Worm (Caenorhabditis elegans) whole organism, midembryonic: Measurements from ENCODE around the gene Y81B9A.4.
"Not testable (repeated sequence)": the region's sequence is repeated elsewhere in the genome, so short reads cannot be mapped to it uniquely, and the experiment has no call there.

Source experiments
- T22C8.4 ChIP-seq: fragments of 200-800 bp; sonication (Bioruptor generic); IDR thresholded peaks from 2 replicates; pipeline ENCODE4 v1.3.6; 2022; ENCODE audit warnings: missing genetic modification characterization, missing compliant biosample characterization
- cog-1 ChIP-seq: sonication (generic microtip); optimal IDR thresholded peaks from 2 replicates; lab custom pipeline; 2016; ENCODE audit warnings: missing genetic modification characterization, missing compliant biosample characterization
- flt-1 ChIP-seq: fragments of 200-800 bp; sonication (Bioruptor generic); IDR thresholded peaks from 2 replicates; pipeline ENCODE4 v1.3.6; 2022; ENCODE audit warnings: missing genetic modification characterization, missing compliant biosample characterization
- klf-2 ChIP-seq: fragments of 200-800 bp; sonication (Bioruptor generic); conservative IDR thresholded peaks from 2 replicates; pipeline ENCODE4 v1.3.6; 2022; ENCODE audit warnings: missing genetic modification reagents, missing genetic modification characterization, missing compliant biosample characterization
- med-1 ChIP-seq: sonication (generic microtip); optimal IDR thresholded peaks from 2 replicates; lab custom pipeline; 2017; ENCODE audit warnings: missing genetic modification characterization, mild to moderate bottlenecking, missing compliant biosample characterization, antibody characterized with exemption, missing genetic modification reagents; ENCODE audit not compliant: insufficient read depth
- ref-1 ChIP-seq: fragments of 200-800 bp; sonication (Bioruptor generic); conservative IDR thresholded peaks from 2 replicates; pipeline ENCODE4 v1.3.6; 2022; ENCODE audit warnings: missing genetic modification reagents, missing genetic modification characterization, missing compliant biosample characterization
- tab-1 ChIP-seq: fragments of 200-800 bp; sonication (Bioruptor generic); IDR thresholded peaks from 2 replicates; pipeline ENCODE4 v1.3.6; 2022; ENCODE audit warnings: missing genetic modification characterization, missing compliant biosample characterization
- ztf-23 ChIP-seq: fragments of 200-800 bp; sonication (Bioruptor generic); IDR thresholded peaks from 2 replicates; pipeline ENCODE4 v1.3.6; 2022; ENCODE audit warnings: missing genetic modification reagents, missing genetic modification characterization, missing compliant biosample characterization
- ztf-29 ChIP-seq: fragments of 200-800 bp; sonication (Bioruptor generic); IDR thresholded peaks from 2 replicates; pipeline ENCODE4 v1.3.6; 2022; ENCODE audit warnings: missing genetic modification reagents, missing genetic modification characterization, missing compliant biosample characterization

Y81B9A.4 gene

ce11 chrX:9204986-9205385 is 24.3 kb upstream of the Y81B9A.4 start:
- TF ChIP-seq ztf-29 (GFP tag; lab: Robert Waterston, UW) (no peak), flt-1 (GFP tag; lab: Robert Waterston, UW) (no peak), ztf-23 (GFP tag; lab: Robert Waterston, UW) (no peak), klf-2 (no peak), tab-1 (GFP tag; lab: Robert Waterston, UW) (no peak), ref-1 (GFP tag; lab: Robert Waterston, UW) (no peak), cog-1 (tag; lab: Kevin White, UChicago) (no peak), T22C8.4 (GFP tag; lab: Robert Waterston, UW) (no peak), med-1 (GFP tag; lab: Kevin White, UChicago) (no peak)

ce11 chrX:9203468-9203867 is 22.7 kb upstream of the Y81B9A.4 start, which contains the start of gene crb-3:
Gene crb-3, plus strand, starts transcription at chrX:9203768.
- not testable (repeated sequence) for TF ChIP-seq flt-1 (GFP tag; lab: Robert Waterston, UW); cog-1 (tag; lab: Kevin White, UChicago); ref-1 (GFP tag; lab: Robert Waterston, UW)

- TF ChIP-seq klf-2 (no peak), flt-1 (GFP tag; lab: Robert Waterston, UW) (no peak), cog-1 (tag; lab: Kevin White, UChicago) (no peak), med-1 (GFP tag; lab: Kevin White, UChicago) (no peak), tab-1 (GFP tag; lab: Robert Waterston, UW) (no peak), ztf-23 (GFP tag; lab: Robert Waterston, UW) (no peak), ztf-29 (GFP tag; lab: Robert Waterston, UW) (no peak), T22C8.4 (GFP tag; lab: Robert Waterston, UW) (no peak), ref-1 (GFP tag; lab: Robert Waterston, UW) (no peak)
Observed at ce11 chrX:9195375-9196098, 14.8 kb upstream of the Y81B9A.4 start.

- no peak for TF ChIP-seq ref-1 (GFP tag; lab: Robert Waterston, UW)
- no peak for TF ChIP-seq tab-1 (GFP tag; lab: Robert Waterston, UW)
- no peak for TF ChIP-seq klf-2
- TF ChIP-seq flt-1 (GFP tag; lab: Robert Waterston, UW), result no peak
- TF ChIP-seq T22C8.4 (GFP tag; lab: Robert Waterston, UW), result no peak
- TF ChIP-seq cog-1 (tag; lab: Kevin White, UChicago), result no peak
- no peak for TF ChIP-seq ztf-23 (GFP tag; lab: Robert Waterston, UW)
- no peak for TF ChIP-seq ztf-29 (GFP tag; lab: Robert Waterston, UW)
Observed at ce11 chrX:9194081-9194480, 13.4 kb upstream of the Y81B9A.4 start.

ce11 chrX:9191795-9192494 is 11.2 kb upstream of the Y81B9A.4 start, which contains the start of gene Y81B9A.1:
Gene Y81B9A.1, plus strand, starts transcription at chrX:9192444.
- TF ChIP-seq ref-1 (GFP tag; lab: Robert Waterston, UW) (no peak), cog-1 (tag; lab: Kevin White, UChicago) (no peak), flt-1 (GFP tag; lab: Robert Waterston, UW) (0 out of 2 replicates have a peak, but pooled peaks have one; percentile 6)

ce11 chrX:9183836-9184235 is 3.1 kb upstream of the Y81B9A.4 start, which contains the start of gene Y81B9A.2:
Gene Y81B9A.2, plus strand, starts transcription at chrX:9184136.
- TF ChIP-seq klf-2 (no peak), T22C8.4 (GFP tag; lab: Robert Waterston, UW) (no peak), med-1 (GFP tag; lab: Kevin White, UChicago) (no peak), ref-1 (GFP tag; lab: Robert Waterston, UW) (no peak), tab-1 (GFP tag; lab: Robert Waterston, UW) (no peak), ztf-23 (GFP tag; lab: Robert Waterston, UW) (no peak), ztf-29 (GFP tag; lab: Robert Waterston, UW) (no peak)

- TF ChIP-seq med-1 (GFP tag; lab: Kevin White, UChicago) (no peak), ztf-23 (GFP tag; lab: Robert Waterston, UW) (no peak), ref-1 (GFP tag; lab: Robert Waterston, UW) (no peak), T22C8.4 (GFP tag; lab: Robert Waterston, UW) (no peak), tab-1 (GFP tag; lab: Robert Waterston, UW) (no peak), cog-1 (tag; lab: Kevin White, UChicago) (no peak), flt-1 (GFP tag; lab: Robert Waterston, UW) (no peak), ztf-29 (GFP tag; lab: Robert Waterston, UW) (no peak), klf-2 (no peak)
Observed at ce11 chrX:9182140-9182539, 1.4 kb upstream of the Y81B9A.4 start, which contains the start of gene Y81B9A.3. Gene Y81B9A.3, plus strand, starts transcription at chrX:9182440.

- TF ChIP-seq ztf-23 (GFP tag; lab: Robert Waterston, UW) (no peak), cog-1 (tag; lab: Kevin White, UChicago) (no peak), ref-1 (GFP tag; lab: Robert Waterston, UW) (no peak), T22C8.4 (GFP tag; lab: Robert Waterston, UW) (no peak), klf-2 (no peak), flt-1 (GFP tag; lab: Robert Waterston, UW) (no peak), tab-1 (GFP tag; lab: Robert Waterston, UW) (no peak), ztf-29 (GFP tag; lab: Robert Waterston, UW) (no peak), med-1 (GFP tag; lab: Kevin White, UChicago) (no peak)
Observed at ce11 chrX:9174409-9174808, 6.3 kb downstream of the Y81B9A.4 start, which contains the start of gene B0563.8. Gene B0563.8, minus strand, starts transcription at chrX:9174509.

- TF ChIP-seq cog-1 (tag; lab: Kevin White, UChicago) (no peak), ztf-29 (GFP tag; lab: Robert Waterston, UW) (no peak), ztf-23 (GFP tag; lab: Robert Waterston, UW) (no peak), flt-1 (GFP tag; lab: Robert Waterston, UW) (no peak), klf-2 (no peak)
Observed at ce11 chrX:9172733-9173132, 8.0 kb downstream of the Y81B9A.4 start.
